Worm (Caenorhabditis elegans): ENCODE measurements around the gene nspc-17.

The nspc-17 gene

ce11 chrX:14559084-14559483 lies 34.1 kb upstream of the nspc-17 start:
- no peak for TF ChIP-seq ets-5 (GFP tag; IDR thresholded peaks at IDR 0.05)
- TF ChIP-seq tlp-1 (tag; optimal IDR thresholded peaks at IDR 0.05), result no peak
- no peak for TF ChIP-seq fkh-4 (tag; optimal IDR thresholded peaks at IDR 0.05; ENCODE audit: borderline replicate concordance)
- no peak for TF ChIP-seq snpc-4 (tag; optimal IDR thresholded peaks at IDR 0.05)
- no peak for TF ChIP-seq irx-1 (tag; optimal IDR thresholded peaks at IDR 0.05)
- TF ChIP-seq ceh-82 (tag; optimal IDR thresholded peaks at IDR 0.05), result peak in 1 of 3 experiments; percentile 26
- TF ChIP-seq nhr-19 (GFP tag; conservative IDR thresholded peaks at IDR 0.05), result no peak
- TF ChIP-seq snu-23 (GFP tag; optimal IDR thresholded peaks at IDR 0.05), result no peak
- TF ChIP-seq blmp-1 (tag; optimal IDR thresholded peaks at IDR 0.05), result peak; percentile 72
- no peak for TF ChIP-seq ces-1 (GFP tag; optimal IDR thresholded peaks at IDR 0.05)
- peak; percentile 36 for TF ChIP-seq skn-1 (tag; optimal IDR thresholded peaks at IDR 0.05)

- TF ChIP-seq nhr-20 (tag; optimal IDR thresholded peaks at IDR 0.05) (peak; percentile 82), sup-37 (GFP tag; optimal IDR thresholded peaks at IDR 0.05) (no peak), unc-86 (tag; optimal IDR thresholded peaks at IDR 0.05) (no peak), lin-14 (GFP tag; optimal IDR thresholded peaks at IDR 0.05) (no peak), nhr-71 (tag; optimal IDR thresholded peaks at IDR 0.05) (peak; percentile 37), nhr-85 (tag) (peak; percentile 75), jun-1 (tag; optimal IDR thresholded peaks at IDR 0.05) (peak; percentile 27), blmp-1 (tag; optimal IDR thresholded peaks at IDR 0.05) (peak; percentile 84), tbx-2 (tag; optimal IDR thresholded peaks at IDR 0.05) (no peak), elt-3 (tag; optimal IDR thresholded peaks at IDR 0.05) (peak in 4 of 6 experiments; percentile 27 to 70 (median 48)), zag-1 (tag; optimal IDR thresholded peaks at IDR 0.05) (no peak), nhr-19 (GFP tag; conservative IDR thresholded peaks at IDR 0.05) (peak; percentile 10), elt-2 (tag; optimal IDR thresholded peaks at IDR 0.05) (peak; percentile 38), efl-1 (optimal IDR thresholded peaks at IDR 0.05) (no peak), efl-1 (GFP tag; optimal IDR thresholded peaks at IDR 0.05 in 1 of 2) (peak in 1 of 2 experiments; percentile 31), Y116A8C.19 (tag; optimal IDR thresholded peaks at IDR 0.05; ENCODE audit: borderline replicate concordance) (no peak), lin-35 (GFP tag; optimal IDR thresholded peaks at IDR 0.05) (peak in 1 of 2 experiments; percentile 63)
These were observed 33.1 kb upstream of the nspc-17 start, which contains the start of gene nhr-3 for ce11 chrX:14557936-14558554. nhr-3 (plus strand) TSS chrX:14558504.

ce11 chrX:14557352-14557935 lies 32.5 kb upstream of the nspc-17 start:
- TF ChIP-seq isw-1 (GFP tag; IDR thresholded peaks at IDR 0.05) (peak; percentile 40), nhr-76 (tag; optimal IDR thresholded peaks at IDR 0.05) (no peak), Y116A8C.19 (tag; optimal IDR thresholded peaks at IDR 0.05; ENCODE audit: borderline replicate concordance) (no peak), lin-14 (GFP tag; optimal IDR thresholded peaks at IDR 0.05) (peak; percentile 96), mab-9 (GFP tag; IDR thresholded peaks at IDR 0.05) (0 out of 2 replicates have a peak, but pooled peaks have one; percentile 19), nhr-47 (tag; optimal IDR thresholded peaks at IDR 0.05) (peak; percentile 72), dsc-1 (tag; optimal IDR thresholded peaks at IDR 0.05) (peak; percentile 17), skn-1 (tag; optimal IDR thresholded peaks at IDR 0.05) (peak; percentile 78), ceh-63 (GFP tag; optimal IDR thresholded peaks at IDR 0.05) (no peak), fos-1 (tag; optimal IDR thresholded peaks at IDR 0.05) (no peak), pag-3 (tag; optimal IDR thresholded peaks at IDR 0.05; ENCODE audit: borderline replicate concordance, insufficient read depth) (no peak), lin-13 (GFP tag; optimal IDR thresholded peaks at IDR 0.05) (no peak), lin-35 (GFP tag; optimal IDR thresholded peaks at IDR 0.05) (peak; percentile 8 to 19), unc-62 (GFP tag; optimal IDR thresholded peaks at IDR 0.05) (no peak), nhr-19 (GFP tag; conservative IDR thresholded peaks at IDR 0.05) (peak; percentile 80), snpc-4 (tag; optimal IDR thresholded peaks at IDR 0.05) (peak; percentile 7), irx-1 (tag; optimal IDR thresholded peaks at IDR 0.05) (peak; percentile 55), unc-30 (tag; optimal IDR thresholded peaks at IDR 0.05) (no peak), tbx-2 (tag; optimal IDR thresholded peaks at IDR 0.05) (peak; percentile 76), egl-13 (tag; optimal IDR thresholded peaks at IDR 0.05) (peak; percentile 28), alr-1 (tag; optimal IDR thresholded peaks at IDR 0.05; ENCODE audit: borderline replicate concordance) (no peak), egl-27 (tag; optimal IDR thresholded peaks at IDR 0.05) (peak in 1 of 2 experiments; percentile 61), elt-2 (tag; optimal IDR thresholded peaks at IDR 0.05) (peak; percentile 49), elt-3 (tag; optimal IDR thresholded peaks at IDR 0.05) (peak in 1 of 6 experiments; percentile 13), hlh-4 (tag; optimal IDR thresholded peaks at IDR 0.05) (no peak), efl-1 (optimal IDR thresholded peaks at IDR 0.05) (peak in 1 of 2 experiments; percentile 33), efl-1 (GFP tag; optimal IDR thresholded peaks at IDR 0.05 in 1 of 2) (peak in 1 of 2 experiments; percentile 92), jun-1 (tag; optimal IDR thresholded peaks at IDR 0.05) (no peak), unc-130 (tag; optimal IDR thresholded peaks at IDR 0.05) (no peak), hpl-2 (GFP tag; optimal IDR thresholded peaks at IDR 0.05) (no peak), xbp-1 (tag; optimal IDR thresholded peaks at IDR 0.05) (peak; percentile 35), nhr-84 (tag; optimal IDR thresholded peaks at IDR 0.05) (no peak)

Measured in whole organism, L1 larva.